Worm (Caenorhabditis elegans) whole organism, late embryonic: ENCODE results near the gene T08D2.6.
"Not testable (repeated sequence)": the region's sequence is repeated elsewhere in the genome, so short reads cannot be mapped to it uniquely, and the experiment has no call there.

Source experiments
- C08G9.2 ChIP-seq: sonication (generic microtip); optimal IDR thresholded peaks from 2 replicates; lab custom pipeline; 2016; ENCODE audit warnings: mild to moderate bottlenecking, missing genetic modification characterization, moderate library complexity, missing compliant biosample characterization
- ama-1 ChIP-seq: fragments of 150-350 bp; optimal IDR thresholded peaks from 2 replicates; lab custom pipeline; 2014
- che-1 ChIP-seq: sonication (generic microtip); optimal IDR thresholded peaks from 2 replicates; lab custom pipeline; 2016; ENCODE audit warnings: mild to moderate bottlenecking, missing genetic modification characterization, missing compliant biosample characterization
- lin-11 ChIP-seq: fragments of 200-800 bp; sonication (Bioruptor generic); optimal IDR thresholded peaks from 2 replicates; lab custom pipeline; 2018; ENCODE audit warnings: mild to moderate bottlenecking, missing genetic modification characterization, missing compliant biosample characterization

ce11 chrX:209695-210094, 27.7 kb upstream of the T08D2.6 start, which contains the start of gene Y73B3B.3:
- TF ChIP-seq C08G9.2 (tag; lab: Kevin White, UChicago); che-1 (tag; lab: Kevin White, UChicago); ama-1; lin-11: not testable (repeated sequence)
